Worm (Caenorhabditis elegans) whole organism, mixed stage, embryonic: Measurements from ENCODE around the gene W09G12.8.

Experiments used
- ces-1 ChIP-seq: fragments of 150-350 bp; optimal IDR thresholded peaks from 2 replicates; lab custom pipeline; 2014; ENCODE audit warnings: missing biosample characterization, missing genetic modification reagents, missing genetic modification characterization
- elt-1 ChIP-seq: sonication (generic microtip); optimal IDR thresholded peaks from 2 replicates; lab custom pipeline; 2017; ENCODE audit warnings: missing genetic modification characterization, mild to moderate bottlenecking, missing compliant biosample characterization, antibody characterized with exemption, moderate library complexity, borderline replicate concordance; ENCODE audit not compliant: insufficient read depth
- nhr-237 ChIP-seq: fragments of 150-350 bp; optimal IDR thresholded peaks from 2 replicates; lab custom pipeline; 2014; ENCODE audit warnings: missing biosample characterization, missing genetic modification characterization
- snpc-4 ChIP-seq: fragments of 150-350 bp; optimal IDR thresholded peaks from 2 replicates; lab custom pipeline; 2014; ENCODE audit warnings: missing biosample characterization, missing genetic modification characterization
- unc-39 ChIP-seq: fragments of 150-350 bp; optimal IDR thresholded peaks from 2 replicates; lab custom pipeline; 2014; ENCODE audit warnings: missing biosample characterization, missing genetic modification characterization
- zip-8 ChIP-seq: fragments of 150-350 bp; optimal IDR thresholded peaks from 2 replicates; lab custom pipeline; 2014; ENCODE audit warnings: missing biosample characterization, missing genetic modification characterization
- ztf-11 ChIP-seq: fragments of 150-350 bp; optimal IDR thresholded peaks from 2 replicates; lab custom pipeline; 2014; ENCODE audit warnings: missing biosample characterization, missing genetic modification characterization

ce11 chrIV:1199501-1199900 is 26.5 kb upstream of the W09G12.8 start:
- TF ChIP-seq ztf-11 (tag; lab: Kevin White, UChicago) (no peak), nhr-237 (no peak), snpc-4 (tag; lab: Kevin White, UChicago) (no peak), unc-39 (tag; lab: Kevin White, UChicago) (no peak), elt-1 (tag; lab: Kevin White, UChicago) (no peak), zip-8 (tag; lab: Kevin White, UChicago) (no peak), ces-1 (no peak)
